Worm (Caenorhabditis elegans) whole organism, late embryonic: ENCODE results near the gene D2096.6.

Experiments
- K02D7.2 ChIP-seq: sonication (generic microtip); optimal IDR thresholded peaks from 2 replicates; lab custom pipeline; 2017; ENCODE audit warnings: mild to moderate bottlenecking, missing genetic modification characterization, missing compliant biosample characterization
- ceh-31 ChIP-seq: sonication (generic microtip); optimal IDR thresholded peaks from 2 replicates; lab custom pipeline; 2016; ENCODE audit warnings: missing genetic modification characterization, missing compliant biosample characterization
- dmd-4 ChIP-seq: sonication (generic microtip); optimal IDR thresholded peaks from 2 replicates; lab custom pipeline; 2016; ENCODE audit warnings: borderline replicate concordance, missing genetic modification characterization, missing compliant biosample characterization
- fkh-10 ChIP-seq: fragments of 150-350 bp; optimal IDR thresholded peaks from 2 replicates; lab custom pipeline; 2014; ENCODE audit warnings: missing biosample characterization, missing genetic modification reagents, missing genetic modification characterization
- gmeb-2 ChIP-seq: sonication (generic microtip); optimal IDR thresholded peaks from 2 replicates; lab custom pipeline; 2016; ENCODE audit warnings: missing genetic modification characterization, inconsistent platforms, missing compliant biosample characterization
- hlh-30 ChIP-seq: sonication (generic microtip); optimal IDR thresholded peaks from 2 replicates; lab custom pipeline; 2017; ENCODE audit warnings: antibody characterized with exemption, missing genetic modification characterization, missing compliant biosample characterization; ENCODE audit not compliant: insufficient read depth
- npax-4 ChIP-seq: sonication (generic microtip); optimal IDR thresholded peaks from 2 replicates; lab custom pipeline; 2016; ENCODE audit warnings: missing genetic modification characterization, missing compliant biosample characterization
- pat-9 ChIP-seq: fragments of 200-800 bp; sonication (Bioruptor generic); optimal IDR thresholded peaks from 2 replicates; lab custom pipeline; 2018; ENCODE audit warnings: mild to moderate bottlenecking, missing genetic modification characterization, moderate library complexity, missing compliant biosample characterization
- pqm-1 ChIP-seq: sonication (generic microtip); optimal IDR thresholded peaks from 2 replicates; lab custom pipeline; 2016; ENCODE audit warnings: missing genetic modification characterization, missing compliant biosample characterization
- ttx-3 ChIP-seq: sonication (generic microtip); optimal IDR thresholded peaks from 2 replicates; lab custom pipeline; 2016; ENCODE audit warnings: missing genetic modification reagents, missing genetic modification characterization, missing compliant biosample characterization
- unc-3 ChIP-seq, 2 experiments: fragments of 200-800 bp in 1 of 2; sonication (Bioruptor generic) in 1 of 2; sonication (generic microtip) in 1 of 2; conservative IDR thresholded peaks in 1 of 2; optimal IDR thresholded peaks in 1 of 2; 2 replicates each; pipeline versions ENCODE4 v1.3.6 to Lab custom; 2016 to 2022; ENCODE audit warnings: missing compliant biosample characterization in 2 of 2, missing genetic modification characterization in 2 of 2, missing genetic modification reagents in 1 of 2

D2096.6 gene

DNA sequence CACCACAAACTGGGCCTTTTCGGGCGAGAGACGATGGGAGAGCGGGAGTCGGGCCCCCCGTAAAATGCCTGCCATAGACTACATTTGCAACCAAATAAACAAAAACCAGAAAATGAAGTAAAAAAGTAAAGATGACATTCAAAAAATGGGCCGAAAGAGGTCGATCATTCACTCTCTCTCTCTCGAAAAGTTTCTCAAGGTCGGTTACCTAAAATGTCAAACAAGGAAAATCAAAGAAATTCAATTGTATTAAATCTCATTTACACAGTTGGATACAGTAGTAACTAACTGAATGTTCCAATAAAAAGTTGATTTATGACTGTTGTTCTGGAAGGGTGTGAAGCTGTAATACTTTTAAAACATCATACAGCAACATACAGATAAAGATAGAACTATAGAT, 50.2 kb downstream of the D2096.6 start:
- TF ChIP-seq hlh-30 (no peak), dmd-4 (tag; lab: Kevin White, UChicago) (no peak), ceh-31 (no peak), ttx-3 (tag; lab: Kevin White, UChicago) (no peak), fkh-10 (no peak), gmeb-2 (tag; lab: Kevin White, UChicago) (no peak), pat-9 (tag; lab: Kevin White, UChicago) (no peak), K02D7.2 (tag; lab: Kevin White, UChicago) (no peak), pqm-1 (tag; lab: Kevin White, UChicago) (no peak), unc-3 (GFP tag; conservative IDR thresholded peaks at IDR 0.05; lab: Robert Waterston, UW) (no peak), unc-3 (tag; optimal IDR thresholded peaks at IDR 0.05; lab: Kevin White, UChicago) (no peak), npax-4 (tag; lab: Kevin White, UChicago) (no peak)
- TF ChIP-seq, all 69 proteins: peak for 0
